Worm (Caenorhabditis elegans): ENCODE results near the gene K07F5.22.
A peak's percentile ranks its signal among the peaks of the same experiment; 100 is the strongest.

Gene K07F5.22

ce11 chrIV:9899227-9899626 is 34.3 kb downstream of the K07F5.22 start:
- TF ChIP-seq ces-1 (GFP tag; optimal IDR thresholded peaks at IDR 0.05) (peak; percentile 93), unc-120 (tag; optimal IDR thresholded peaks at IDR 0.05; ENCODE audit: poor library complexity, severe bottlenecking) (peak; percentile 3), lsy-2 (tag; optimal IDR thresholded peaks at IDR 0.05) (no peak), lin-13 (tag; optimal IDR thresholded peaks at IDR 0.05) (no peak), nhr-12 (tag; optimal IDR thresholded peaks at IDR 0.05) (no peak)

ce11 chrIV:9903608-9904007 is 38.7 kb downstream of the K07F5.22 start, which contains the start of gene best-13:
best-13 (plus strand) TSS chrIV:9903908.
- TF ChIP-seq lsy-2 (tag; optimal IDR thresholded peaks at IDR 0.05) (no peak), tbx-8 (GFP tag; optimal IDR thresholded peaks at IDR 0.05) (no peak), mab-5 (tag; optimal IDR thresholded peaks at IDR 0.05) (no peak), unc-120 (tag; optimal IDR thresholded peaks at IDR 0.05; ENCODE audit: poor library complexity, severe bottlenecking) (no peak), drap-1 (GFP tag; optimal IDR thresholded peaks at IDR 0.05) (no peak), mep-1 (tag; optimal IDR thresholded peaks at IDR 0.05) (no peak), nhr-28 (tag; optimal IDR thresholded peaks at IDR 0.05) (no peak), unc-39 (tag; optimal IDR thresholded peaks at IDR 0.05) (no peak), M03D4.4 (tag; optimal IDR thresholded peaks at IDR 0.05) (no peak), nhr-76 (tag; optimal IDR thresholded peaks at IDR 0.05) (no peak), sptf-1 (tag; optimal IDR thresholded peaks at IDR 0.05) (no peak), sem-2 (GFP tag; optimal IDR thresholded peaks at IDR 0.05) (no peak), lin-13 (tag; optimal IDR thresholded peaks at IDR 0.05) (no peak), ceh-43 (GFP tag; optimal IDR thresholded peaks at IDR 0.05) (no peak), ham-2 (GFP tag; optimal IDR thresholded peaks at IDR 0.05) (no peak), ztf-11 (tag; optimal IDR thresholded peaks at IDR 0.05) (no peak), lin-32 (GFP tag; optimal IDR thresholded peaks at IDR 0.05) (no peak), nhr-2 (tag; optimal IDR thresholded peaks at IDR 0.05) (no peak), nhr-237 (tag; optimal IDR thresholded peaks at IDR 0.05) (no peak)

- TF ChIP-seq unc-39 (tag; optimal IDR thresholded peaks at IDR 0.05) = no peak
- no peak for TF ChIP-seq ham-2 (GFP tag; optimal IDR thresholded peaks at IDR 0.05)
- no peak for TF ChIP-seq cnd-1 (tag; optimal IDR thresholded peaks at IDR 0.05)
- TF ChIP-seq zip-8 (tag; optimal IDR thresholded peaks at IDR 0.05) = peak; percentile 4
- no peak for TF ChIP-seq pha-4 (tag; optimal IDR thresholded peaks at IDR 0.05)
- no peak for TF ChIP-seq sptf-1 (tag; optimal IDR thresholded peaks at IDR 0.05)
- no peak for TF ChIP-seq nhr-28 (tag; optimal IDR thresholded peaks at IDR 0.05)
These were observed 48.2 kb downstream of the K07F5.22 start for ce11 chrIV:9913064-9913463.

ce11 chrIV:9915128-9915527 is 50.2 kb downstream of the K07F5.22 start:
- TF ChIP-seq hlh-1 (tag; optimal IDR thresholded peaks at IDR 0.05) (no peak), nhr-28 (tag; optimal IDR thresholded peaks at IDR 0.05) (no peak), zip-8 (tag; optimal IDR thresholded peaks at IDR 0.05) (no peak), ceh-43 (GFP tag; optimal IDR thresholded peaks at IDR 0.05) (no peak), unc-39 (tag; optimal IDR thresholded peaks at IDR 0.05) (no peak), unc-120 (tag; optimal IDR thresholded peaks at IDR 0.05; ENCODE audit: poor library complexity, severe bottlenecking) (no peak), ztf-11 (tag; optimal IDR thresholded peaks at IDR 0.05) (no peak), nhr-2 (tag; optimal IDR thresholded peaks at IDR 0.05) (no peak)
